Fruit fly (Drosophila melanogaster) whole organism, embryonic: ENCODE results near the gene CG31560.

Source experiments
- Blimp-1 ChIP-seq: fragments of 200-800 bp; sonication (Bioruptor generic); optimal IDR thresholded peaks from 3 replicates; lab custom pipeline; 2018; ENCODE audit warnings: missing biosample characterization, missing genetic modification characterization, mild to moderate bottlenecking, moderate library complexity, missing genetic modification reagents
- CG10979 ChIP-seq: fragments of 200-800 bp; sonication (Bioruptor generic); optimal IDR thresholded peaks from 2 replicates; lab custom pipeline; 2018; ENCODE audit warnings: missing biosample characterization, mild to moderate bottlenecking, missing genetic modification characterization, moderate library complexity
- CG12236 ChIP-seq: fragments of 200-800 bp; sonication (Bioruptor generic); optimal IDR thresholded peaks from 2 replicates; lab custom pipeline; 2016; ENCODE audit warnings: missing biosample characterization, missing genetic modification characterization
- CG14667 ChIP-seq: fragments of 200-800 bp; sonication (Bioruptor generic); IDR thresholded peaks from 2 replicates; pipeline ENCODE4 v1.3.6; 2022; ENCODE audit warnings: missing biosample characterization, missing genetic modification characterization
- CG1603 ChIP-seq: fragments of 200-800 bp; sonication (Bioruptor generic); optimal IDR thresholded peaks from 2 replicates; lab custom pipeline; 2019; ENCODE audit warnings: missing biosample characterization, mild to moderate bottlenecking, missing genetic modification characterization, moderate library complexity
- CG2199 ChIP-seq: fragments of 200-800 bp; sonication (Bioruptor generic); IDR thresholded peaks from 3 replicates; pipeline ENCODE4 v1.3.6; 2022; ENCODE audit warnings: missing biosample characterization, missing genetic modification characterization
- CG4424 ChIP-seq: fragments of 200-800 bp; sonication (Bioruptor generic); optimal IDR thresholded peaks from 3 replicates; lab custom pipeline; 2016; ENCODE audit warnings: missing biosample characterization, missing genetic modification characterization
- CG7372 ChIP-seq: fragments of 200-800 bp; sonication (Bioruptor generic); IDR thresholded peaks from 2 replicates; pipeline ENCODE4 v1.3.6; 2022; ENCODE audit warnings: missing biosample characterization, missing genetic modification characterization
- CG7839 ChIP-seq: fragments of 200-800 bp; sonication (Bioruptor generic); optimal IDR thresholded peaks from 3 replicates; lab custom pipeline; 2018; ENCODE audit warnings: missing biosample characterization, mild to moderate bottlenecking, missing genetic modification characterization, moderate library complexity
- CG9797 ChIP-seq: fragments of 200-800 bp; sonication (Bioruptor generic); optimal IDR thresholded peaks from 3 replicates; lab custom pipeline; 2018; ENCODE audit warnings: missing biosample characterization, mild to moderate bottlenecking, missing genetic modification characterization
- Dip3 ChIP-seq: fragments of 200-800 bp; sonication (Bioruptor generic); optimal IDR thresholded peaks from 3 replicates; lab custom pipeline; 2016; ENCODE audit warnings: missing biosample characterization, missing genetic modification characterization
- Ets65A ChIP-seq: fragments of 200-800 bp; sonication (Bioruptor generic); peaks from one replicate; lab custom pipeline; 2016; ENCODE audit warnings: missing biosample characterization, missing genetic modification characterization
- Hr39 ChIP-seq: fragments of >200 bp; optimal IDR thresholded peaks from 2 replicates; lab custom pipeline; 2017
- Hr78 ChIP-seq, 2 experiments: fragments of 200-800 bp in 1 of 2; fragments of >200 bp in 1 of 2; sonication (Bioruptor generic) in 1 of 2; optimal IDR thresholded peaks; 2 replicates each; lab custom pipeline; 2017 to 2019; ENCODE audit warnings: missing biosample characterization in 2 of 2, missing genetic modification characterization in 2 of 2, mild to moderate bottlenecking in 1 of 2, moderate library complexity in 1 of 2
- MESR4 ChIP-seq: fragments of 200-800 bp; sonication (Bioruptor generic); optimal IDR thresholded peaks from 2 replicates; lab custom pipeline; 2018; ENCODE audit warnings: missing biosample characterization, mild to moderate bottlenecking, missing genetic modification characterization, moderate library complexity
- Med ChIP-seq: fragments of 200-800 bp; sonication (Bioruptor generic); peaks from one replicate; lab custom pipeline; 2016; ENCODE audit warnings: missing biosample characterization, missing genetic modification characterization, mild to moderate bottlenecking, inconsistent platforms, moderate library complexity
- Xrp1 ChIP-seq: fragments of 200-800 bp; sonication (Bioruptor generic); IDR thresholded peaks from 2 replicates; pipeline ENCODE4 v1.3.6; 2022; ENCODE audit warnings: missing biosample characterization, missing genetic modification characterization
- ac ChIP-seq: fragments of 200-800 bp; sonication (Bioruptor generic); optimal IDR thresholded peaks from 3 replicates; lab custom pipeline; 2017; ENCODE audit warnings: missing biosample characterization, mild to moderate bottlenecking, missing genetic modification characterization
- ap ChIP-seq: fragments of 200-800 bp; sonication (Bioruptor generic); IDR thresholded peaks from 2 replicates; pipeline ENCODE4 v1.3.6; 2022; ENCODE audit warnings: missing biosample characterization, missing genetic modification characterization
- ara ChIP-seq: fragments of 200-800 bp; sonication (Bioruptor generic); IDR thresholded peaks from 2 replicates; pipeline ENCODE4 v1.3.6; 2022; ENCODE audit warnings: missing biosample characterization, missing genetic modification characterization
- chinmo ChIP-seq: fragments of 200-800 bp; sonication (Bioruptor generic); IDR thresholded peaks from 4 replicates; pipeline ENCODE4 v1.3.6; 2022; ENCODE audit warnings: missing biosample characterization, missing genetic modification characterization; ENCODE audit not compliant: partially characterized antibody
- dm ChIP-seq: fragments of 200-800 bp; sonication (Bioruptor generic); optimal IDR thresholded peaks from 3 replicates; lab custom pipeline; 2016; ENCODE audit warnings: missing biosample characterization, missing genetic modification characterization
- dpn ChIP-seq, 2 experiments: fragments of 200-800 bp; sonication (Bioruptor generic); optimal IDR thresholded peaks; 3 replicates each; lab custom pipeline; 2016; ENCODE audit warnings: missing biosample characterization in 2 of 2, missing genetic modification characterization in 2 of 2
- gce ChIP-seq: fragments of 200-800 bp; sonication (Bioruptor generic); IDR thresholded peaks from 3 replicates; pipeline ENCODE4 v1.3.6; 2022; ENCODE audit warnings: missing biosample characterization, missing genetic modification characterization
- hkb ChIP-seq, 2 experiments: fragments of 200-800 bp in 1 of 2; fragments of >200 bp in 1 of 2; sonication (Bioruptor generic) in 1 of 2; IDR thresholded peaks in 1 of 2; optimal IDR thresholded peaks in 1 of 2; 2 replicates each; pipeline versions ENCODE4 v1.3.6 to Lab custom; 2017 to 2022; ENCODE audit warnings: missing biosample characterization in 1 of 2, missing genetic modification characterization in 1 of 2
- hth ChIP-seq: fragments of >200 bp; optimal IDR thresholded peaks from 2 replicates; lab custom pipeline; 2017; ENCODE audit warnings: inconsistent platforms
- kni ChIP-seq: fragments of 200-800 bp; sonication (Bioruptor generic); optimal IDR thresholded peaks from 3 replicates; lab custom pipeline; 2017; ENCODE audit warnings: mild to moderate bottlenecking, missing biosample characterization, missing genetic modification reagents, missing genetic modification characterization
- knrl ChIP-seq: fragments of 200-800 bp; sonication (Bioruptor generic); IDR thresholded peaks from 3 replicates; pipeline ENCODE4 v1.3.6; 2022; ENCODE audit warnings: missing biosample characterization, missing genetic modification characterization; ENCODE audit not compliant: partially characterized antibody
- oc ChIP-seq: fragments of 200-800 bp; sonication (Bioruptor generic); optimal IDR thresholded peaks from 2 replicates; lab custom pipeline; 2018; ENCODE audit warnings: missing biosample characterization, mild to moderate bottlenecking, missing genetic modification characterization, moderate library complexity
- ro ChIP-seq: fragments of 200-800 bp; sonication (Bioruptor generic); IDR thresholded peaks from 2 replicates; pipeline ENCODE4 v1.3.6; 2022; ENCODE audit warnings: missing biosample characterization, missing genetic modification characterization
- sens ChIP-seq: fragments of 200-800 bp; sonication (Bioruptor generic); peaks from one replicate; lab custom pipeline; 2016; ENCODE audit warnings: missing biosample characterization, missing genetic modification characterization
- sqz ChIP-seq: fragments of 200-800 bp; sonication (Bioruptor generic); optimal IDR thresholded peaks from 3 replicates; lab custom pipeline; 2018; ENCODE audit warnings: missing biosample characterization, mild to moderate bottlenecking, missing genetic modification characterization
- toy ChIP-seq: fragments of 200-800 bp; sonication (Bioruptor generic); IDR thresholded peaks from 2 replicates; pipeline ENCODE4 v1.3.6; 2022; ENCODE audit warnings: missing biosample characterization, missing genetic modification characterization
- vnd ChIP-seq: fragments of 200-800 bp; sonication (Bioruptor generic); IDR thresholded peaks from 3 replicates; pipeline ENCODE4 v1.3.6; 2022; ENCODE audit warnings: missing biosample characterization, missing genetic modification characterization; ENCODE audit not compliant: partially characterized antibody
- vvl ChIP-seq: fragments of 200-800 bp; sonication (Bioruptor generic); IDR thresholded peaks from 2 replicates; pipeline ENCODE4 v1.3.6; 2022; ENCODE audit warnings: missing biosample characterization, missing genetic modification characterization
- zfh1 ChIP-seq: fragments of 200-800 bp; sonication (Bioruptor generic); IDR thresholded peaks from 3 replicates; pipeline ENCODE4 v1.3.6; 2022; ENCODE audit warnings: missing biosample characterization, missing genetic modification characterization

Gene CG31560

DNA sequence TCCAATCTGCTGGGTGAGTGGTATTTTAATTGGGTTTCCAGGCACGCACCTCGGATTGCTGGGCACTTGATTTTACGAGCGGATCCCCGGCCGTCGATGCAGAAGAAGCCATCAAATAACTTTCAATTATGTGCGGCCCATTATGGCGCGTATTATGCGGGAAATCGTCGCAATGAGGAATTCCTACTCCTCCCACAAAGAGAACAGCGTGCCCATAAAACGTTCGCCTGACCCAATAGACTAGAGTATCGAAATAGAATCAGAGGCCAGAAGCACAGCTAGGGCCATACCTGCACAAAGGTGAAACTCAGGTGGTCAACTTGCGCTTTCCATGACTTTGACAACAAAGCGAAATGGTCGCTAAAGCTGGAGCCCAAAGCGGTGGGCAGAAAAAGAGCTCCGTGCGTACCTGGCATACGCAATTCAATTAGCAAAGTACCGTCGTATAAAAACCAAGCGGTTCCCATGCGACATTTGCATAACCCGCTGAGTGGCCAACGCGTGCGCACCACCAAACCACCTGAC lies 20.1 kb downstream of the CG31560 start, which contains the start of gene Osi18:
Osi18 (plus strand) TSS at position 475 of the 525 bp plus-strand sequence.
- TF ChIP-seq vnd (GFP tag; lab: Robert Waterston, UW) (no peak), vvl (GFP tag; lab: Robert Waterston, UW) (0 out of 2 replicates have a peak, but pooled peaks have one; percentile 13), Hr78 (GFP tag; optimal IDR thresholded peaks at IDR 0.05; lab: Kevin White, UChicago) (peak in 1 of 2 experiments; percentile 38), CG12236 (GFP tag; lab: Kevin White, UChicago) (no peak), CG9797 (GFP tag; lab: Kevin White, UChicago) (no peak), Blimp-1 (GFP tag; lab: Kevin White, UChicago) (peak; percentile 69), Med (peak; percentile 48), kni (peak; percentile 71), ac (GFP tag; lab: Kevin White, UChicago) (no peak), toy (GFP tag; lab: Robert Waterston, UW) (no peak)
- TF ChIP-seq, all 482 proteins: peak for 5

DNA sequence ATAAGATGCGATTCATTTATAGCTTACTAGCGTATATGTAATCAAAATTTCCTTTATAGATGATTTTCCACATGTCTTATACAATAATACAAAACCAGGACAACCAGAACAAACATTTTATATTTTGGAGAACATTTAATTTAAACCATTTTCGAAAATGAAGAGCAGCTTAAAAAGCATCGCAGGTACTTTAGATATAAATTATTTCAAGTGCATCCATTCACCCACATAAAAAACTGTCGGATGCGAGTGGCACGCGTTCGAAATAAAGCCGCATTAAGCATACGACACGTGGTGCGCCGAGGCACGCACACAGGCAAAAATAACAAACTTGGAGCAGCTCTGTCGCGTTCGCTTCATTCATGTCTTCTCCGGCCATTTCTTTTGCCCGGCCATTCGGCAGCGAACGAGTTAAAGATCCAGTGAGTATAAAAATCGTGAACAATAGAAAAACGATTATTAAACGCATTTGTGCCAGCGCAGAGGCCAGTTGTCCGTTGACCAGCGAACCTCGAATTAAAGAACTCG lies 25.2 kb downstream of the CG31560 start, which contains the start of gene Osi19:
Osi19 (plus strand) TSS at position 457 of the 528 bp plus-strand sequence.
- TF ChIP-seq gce (GFP tag; lab: Robert Waterston, UW) (0 out of 3 replicates have a peak, but pooled peaks have one; percentile 5), oc (peak; percentile 32), CG4424 (no peak), CG7372 (GFP tag; lab: Robert Waterston, UW) (peak; percentile 61), CG2199 (GFP tag; lab: Robert Waterston, UW) (0 out of 3 replicates have a peak, but pooled peaks have one; percentile 15), zfh1 (GFP tag; lab: Robert Waterston, UW) (0 out of 3 replicates have a peak, but pooled peaks have one; percentile 39), sqz (GFP tag; lab: Kevin White, UChicago) (peak; percentile 18), Med (peak; percentile 42), CG10979 (no peak), CG14667 (GFP tag; lab: Robert Waterston, UW) (no peak), vvl (GFP tag; lab: Robert Waterston, UW) (0 out of 2 replicates have a peak, but pooled peaks have one; percentile 20), sens (GFP tag; lab: Kevin White, UChicago) (peak; percentile 86), Ets65A (GFP tag; lab: Kevin White, UChicago) (peak; percentile 65), hkb (optimal IDR thresholded peaks at IDR 0.05; lab: Kevin White, UChicago) (no peak), hkb (GFP tag; IDR thresholded peaks at IDR 0.05; lab: Robert Waterston, UW) (no peak), CG7839 (tag; lab: Kevin White, UChicago) (no peak), chinmo (GFP tag; lab: Robert Waterston, UW) (0 out of 4 replicates have a peak, but pooled peaks have one; percentile 14), ap (GFP tag; lab: Robert Waterston, UW) (no peak)

DNA sequence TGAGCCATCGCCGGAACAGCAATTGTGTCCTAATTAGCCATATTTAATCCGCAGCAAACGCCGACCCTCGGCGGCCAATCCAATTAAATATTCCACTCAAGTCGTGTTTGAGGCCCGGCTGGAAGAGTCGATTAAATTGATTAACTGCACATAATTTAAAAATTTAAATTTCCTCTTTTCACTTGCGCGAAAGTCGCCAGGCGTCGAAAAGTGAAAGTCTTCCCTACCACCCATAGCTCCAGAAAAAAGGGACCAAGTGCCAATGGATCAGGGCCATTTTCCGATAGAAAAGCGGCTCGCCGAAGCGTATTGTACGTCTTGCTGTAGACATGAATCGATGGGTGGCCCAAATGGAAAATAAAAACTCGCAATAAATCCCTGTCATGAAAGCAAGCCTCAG lies 27.6 kb downstream of the CG31560 start:
- TF ChIP-seq dm (GFP tag; lab: Kevin White, UChicago) (no peak), MESR4 (GFP tag; lab: Kevin White, UChicago) (no peak), CG1603 (tag; lab: Kevin White, UChicago) (no peak), Dip3 (GFP tag; lab: Kevin White, UChicago) (no peak), Hr39 (lab: Kevin White, UChicago) (no peak), Ets65A (GFP tag; lab: Kevin White, UChicago) (peak; percentile 74), hth (lab: Kevin White, UChicago) (no peak), knrl (GFP tag; lab: Robert Waterston, UW) (no peak), Blimp-1 (GFP tag; lab: Kevin White, UChicago) (peak; percentile 57)
- TF ChIP-seq, all 482 proteins: peak for 2

DNA sequence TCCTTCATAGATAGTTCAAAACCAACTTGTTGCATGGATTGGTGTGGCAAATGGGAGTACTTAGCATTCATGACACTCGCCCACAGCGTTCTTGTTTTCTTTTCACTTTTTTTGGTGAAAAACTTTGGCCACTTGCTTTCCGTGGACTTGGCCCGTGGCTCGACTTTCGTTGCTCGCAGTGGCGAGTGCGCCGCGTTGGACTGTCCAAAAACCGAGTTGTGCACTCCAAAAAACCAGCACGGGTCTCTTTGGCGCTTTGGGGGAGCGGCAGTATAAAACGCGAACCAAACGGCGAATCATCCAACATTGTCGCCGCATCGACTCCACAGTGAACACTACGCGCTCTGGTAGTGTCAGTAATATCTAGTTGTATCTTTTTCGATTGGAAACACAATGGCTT lies 30.0 kb downstream of the CG31560 start, which contains the start of gene Osi20:
Osi20 (plus strand) TSS at position 301 of the 400 bp plus-strand sequence.
- TF ChIP-seq dpn (GFP tag; optimal IDR thresholded peaks at IDR 0.05; lab: Kevin White, UChicago) (no peak), Blimp-1 (GFP tag; lab: Kevin White, UChicago) (peak; percentile 50), ro (GFP tag; lab: Robert Waterston, UW) (no peak), ara (GFP tag; lab: Robert Waterston, UW) (0 out of 2 replicates have a peak, but pooled peaks have one; percentile 18), Xrp1 (GFP tag; lab: Robert Waterston, UW) (no peak)
